Fruit fly (Drosophila melanogaster) whole organism, embryonic: ENCODE measurements around the gene CG33795.

ENCODE experiments used
- CG10209 ChIP-seq: fragments of 200-800 bp; sonication (Bioruptor generic); optimal IDR thresholded peaks from 3 replicates; lab custom pipeline; 2017; ENCODE audit warnings: missing biosample characterization, mild to moderate bottlenecking, missing genetic modification characterization, missing genetic modification reagents
- CG1024 ChIP-seq: fragments of 200-800 bp; sonication (Bioruptor generic); IDR thresholded peaks from 2 replicates; pipeline ENCODE4 v1.3.6; 2022; ENCODE audit warnings: missing biosample characterization, missing genetic modification characterization
- CG10274 ChIP-seq: fragments of 200-800 bp; sonication (Bioruptor generic); optimal IDR thresholded peaks from 3 replicates; lab custom pipeline; 2017; ENCODE audit warnings: missing biosample characterization, mild to moderate bottlenecking, missing genetic modification characterization
- CG10654 ChIP-seq: fragments of 200-800 bp; sonication (Bioruptor generic); optimal IDR thresholded peaks from 2 replicates; lab custom pipeline; 2016; ENCODE audit warnings: missing biosample characterization, missing genetic modification characterization
- CG12155 ChIP-seq: fragments of 200-800 bp; sonication (Bioruptor generic); optimal IDR thresholded peaks from 3 replicates; lab custom pipeline; 2016; ENCODE audit warnings: missing biosample characterization, missing genetic modification characterization
- CG17359 ChIP-seq: fragments of 200-800 bp; sonication (Bioruptor generic); optimal IDR thresholded peaks from 3 replicates; lab custom pipeline; 2018; ENCODE audit warnings: missing biosample characterization, mild to moderate bottlenecking, missing genetic modification characterization, moderate library complexity
- CG17361 ChIP-seq: fragments of 200-800 bp; sonication (Bioruptor generic); IDR thresholded peaks from 3 replicates; pipeline ENCODE4 v1.3.6; 2022; ENCODE audit warnings: missing biosample characterization, missing genetic modification characterization
- CG2199 ChIP-seq: fragments of 200-800 bp; sonication (Bioruptor generic); IDR thresholded peaks from 3 replicates; pipeline ENCODE4 v1.3.6; 2022; ENCODE audit warnings: missing biosample characterization, missing genetic modification characterization
- CG2889 ChIP-seq: fragments of 200-800 bp; sonication (Bioruptor generic); IDR thresholded peaks from 3 replicates; pipeline ENCODE4 v1.3.6; 2022; ENCODE audit warnings: missing biosample characterization, missing genetic modification characterization
- CG30431 ChIP-seq: fragments of 200-800 bp; sonication (Bioruptor generic); optimal IDR thresholded peaks from 2 replicates; lab custom pipeline; 2017; ENCODE audit warnings: missing biosample characterization, missing genetic modification characterization
- CG31388 ChIP-seq: fragments of 200-800 bp; sonication (Bioruptor generic); optimal IDR thresholded peaks from 2 replicates; lab custom pipeline; 2016; ENCODE audit warnings: missing biosample characterization, missing genetic modification characterization
- CG32532 ChIP-seq: fragments of 200-800 bp; sonication (Bioruptor generic); IDR thresholded peaks from 2 replicates; pipeline ENCODE4 v1.3.6; 2022; ENCODE audit warnings: missing biosample characterization, missing genetic modification characterization
- CG34422 ChIP-seq: fragments of 200-800 bp; sonication (Bioruptor generic); IDR thresholded peaks from 3 replicates; pipeline ENCODE4 v1.3.6; 2022; ENCODE audit warnings: missing biosample characterization, missing genetic modification characterization
- CG4282 ChIP-seq: fragments of 200-800 bp; sonication (Bioruptor generic); optimal IDR thresholded peaks from 2 replicates; lab custom pipeline; 2016; ENCODE audit warnings: missing biosample characterization, missing genetic modification characterization
- CG4404 ChIP-seq: fragments of 200-800 bp; sonication (Bioruptor generic); IDR thresholded peaks from 2 replicates; pipeline ENCODE4 v1.3.6; 2022; ENCODE audit warnings: missing biosample characterization, missing genetic modification characterization
- CG6765 ChIP-seq: fragments of 200-800 bp; sonication (Bioruptor generic); optimal IDR thresholded peaks from 3 replicates; lab custom pipeline; 2017; ENCODE audit warnings: missing biosample characterization, mild to moderate bottlenecking, missing genetic modification characterization
- CG7372 ChIP-seq: fragments of 200-800 bp; sonication (Bioruptor generic); IDR thresholded peaks from 2 replicates; pipeline ENCODE4 v1.3.6; 2022; ENCODE audit warnings: missing biosample characterization, missing genetic modification characterization
- CG7556 ChIP-seq: fragments of 200-800 bp; sonication (Bioruptor generic); optimal IDR thresholded peaks from 2 replicates; lab custom pipeline; 2017; ENCODE audit warnings: missing biosample characterization, mild to moderate bottlenecking, missing genetic modification characterization
- CG8478 ChIP-seq: fragments of >200 bp; optimal IDR thresholded peaks from 2 replicates; lab custom pipeline; 2018
- CG9215 ChIP-seq: fragments of 200-800 bp; sonication (Bioruptor generic); IDR thresholded peaks from 2 replicates; pipeline ENCODE4 v1.3.6; 2022; ENCODE audit warnings: missing biosample characterization, missing genetic modification characterization
- CG9876 ChIP-seq: fragments of 200-800 bp; sonication (Bioruptor generic); optimal IDR thresholded peaks from 2 replicates; lab custom pipeline; 2016; ENCODE audit warnings: missing biosample characterization, missing genetic modification characterization
- CG9932 ChIP-seq: fragments of 200-800 bp; sonication (Bioruptor generic); IDR thresholded peaks from 2 replicates; pipeline ENCODE4 v1.3.6; 2022; ENCODE audit warnings: missing biosample characterization, missing genetic modification characterization
- CHES-1-like ChIP-seq: fragments of 200-800 bp; sonication (Bioruptor generic); optimal IDR thresholded peaks from 2 replicates; lab custom pipeline; 2016; ENCODE audit warnings: missing biosample characterization, missing genetic modification characterization
- Dp ChIP-seq: fragments of 200-800 bp; sonication (Bioruptor generic); optimal IDR thresholded peaks from 2 replicates; lab custom pipeline; 2018; ENCODE audit warnings: missing biosample characterization, mild to moderate bottlenecking, missing genetic modification characterization, moderate library complexity
- Eip74EF ChIP-seq, 2 experiments: fragments of 200-800 bp in 1 of 2; fragments of >200 bp in 1 of 2; sonication (Bioruptor generic) in 1 of 2; optimal IDR thresholded peaks; 2 replicates each; lab custom pipeline; 2017 to 2019; ENCODE audit warnings: missing biosample characterization in 2 of 2, missing genetic modification characterization in 2 of 2, mild to moderate bottlenecking in 1 of 2, moderate library complexity in 1 of 2
- Fer2 ChIP-seq: fragments of 200-800 bp; sonication (Bioruptor generic); optimal IDR thresholded peaks from 2 replicates; lab custom pipeline; 2018; ENCODE audit warnings: missing biosample characterization, mild to moderate bottlenecking, missing genetic modification characterization, moderate library complexity
- Fer3 ChIP-seq: fragments of 200-800 bp; sonication (Bioruptor generic); optimal IDR thresholded peaks from 2 replicates; lab custom pipeline; 2018; ENCODE audit warnings: missing biosample characterization, mild to moderate bottlenecking, missing genetic modification characterization, moderate library complexity
- HLH4C ChIP-seq: fragments of 200-800 bp; sonication (Bioruptor generic); IDR thresholded peaks from 3 replicates; pipeline ENCODE4 v1.3.6; 2022; ENCODE audit warnings: missing biosample characterization, missing genetic modification characterization; ENCODE audit not compliant: partially characterized antibody
- Jarid2 ChIP-seq: fragments of 200-800 bp; sonication (Bioruptor generic); optimal IDR thresholded peaks from 3 replicates; lab custom pipeline; 2017; ENCODE audit warnings: mild to moderate bottlenecking, missing biosample characterization, missing genetic modification reagents, missing genetic modification characterization
- Lim3 ChIP-seq: fragments of 200-800 bp; sonication (Bioruptor generic); IDR thresholded peaks from 2 replicates; pipeline ENCODE4 v1.3.6; 2022; ENCODE audit warnings: missing biosample characterization, missing genetic modification characterization
- Max ChIP-seq: fragments of 200-800 bp; sonication (Bioruptor generic); optimal IDR thresholded peaks from 2 replicates; lab custom pipeline; 2016; ENCODE audit warnings: missing biosample characterization, mild to moderate bottlenecking, missing genetic modification characterization
- Pdp1 ChIP-seq, 2 experiments: fragments of 200-800 bp; sonication (Bioruptor generic); optimal IDR thresholded peaks; 3 replicates each; lab custom pipeline; 2016; ENCODE audit warnings: missing biosample characterization in 2 of 2, missing genetic modification characterization in 2 of 2, mild to moderate bottlenecking in 1 of 2, moderate library complexity in 1 of 2
- Side ChIP-seq: fragments of 200-800 bp; sonication (Bioruptor generic); optimal IDR thresholded peaks from 2 replicates; lab custom pipeline; 2016; ENCODE audit warnings: missing biosample characterization, missing genetic modification characterization
- Sry-δ ChIP-seq: fragments of 200-800 bp; sonication (Bioruptor generic); optimal IDR thresholded peaks from 2 replicates; lab custom pipeline; 2016; ENCODE audit warnings: missing biosample characterization, missing genetic modification characterization
- Ssrp ChIP-seq: fragments of 200-800 bp; sonication (Bioruptor generic); optimal IDR thresholded peaks from 2 replicates; lab custom pipeline; 2018; ENCODE audit warnings: missing biosample characterization, mild to moderate bottlenecking, missing genetic modification characterization, moderate library complexity
- bowl ChIP-seq: fragments of 200-800 bp; sonication (Bioruptor generic); IDR thresholded peaks from 2 replicates; pipeline ENCODE4 v1.3.6; 2022; ENCODE audit warnings: missing biosample characterization, missing genetic modification characterization
- disco-r ChIP-seq: fragments of 200-800 bp; sonication (Bioruptor generic); optimal IDR thresholded peaks from 2 replicates; lab custom pipeline; 2016; ENCODE audit warnings: missing biosample characterization, missing genetic modification characterization
- ewg ChIP-seq: fragments of 200-800 bp; sonication (Bioruptor generic); optimal IDR thresholded peaks from 3 replicates; lab custom pipeline; 2017; ENCODE audit warnings: mild to moderate bottlenecking, missing biosample characterization, missing genetic modification reagents, missing genetic modification characterization
- eyg ChIP-seq: fragments of 200-800 bp; sonication (Bioruptor generic); optimal IDR thresholded peaks from 3 replicates; lab custom pipeline; 2016; ENCODE audit warnings: missing biosample characterization, missing genetic modification characterization
- gfzf ChIP-seq: fragments of 200-800 bp; sonication (Bioruptor generic); optimal IDR thresholded peaks from 2 replicates; lab custom pipeline; 2016; ENCODE audit warnings: missing biosample characterization, mild to moderate bottlenecking, missing genetic modification characterization, moderate library complexity
- gsb-n ChIP-seq: fragments of 200-800 bp; sonication (Bioruptor generic); optimal IDR thresholded peaks from 3 replicates; lab custom pipeline; 2018; ENCODE audit warnings: missing biosample characterization, mild to moderate bottlenecking, missing genetic modification characterization
- h ChIP-seq: fragments of >200 bp; optimal IDR thresholded peaks from 2 replicates; lab custom pipeline; 2017
- her ChIP-seq: fragments of 200-800 bp; sonication (Bioruptor generic); optimal IDR thresholded peaks from 2 replicates; lab custom pipeline; 2016; ENCODE audit warnings: missing biosample characterization, missing genetic modification characterization
- lab ChIP-seq: fragments of 200-800 bp; sonication (Bioruptor generic); optimal IDR thresholded peaks from 3 replicates; lab custom pipeline; 2017; ENCODE audit warnings: missing biosample characterization, missing genetic modification characterization, mild to moderate bottlenecking, moderate library complexity, missing genetic modification reagents
- sc ChIP-seq, 3 experiments: fragments of >200 bp in 2 of 3; fragments of 200-800 bp in 1 of 3; sonication (Bioruptor generic) in 1 of 3; optimal IDR thresholded peaks; 2 replicates in 2 of 3; 3 replicates in 1 of 3; lab custom pipeline; 2017; ENCODE audit warnings: mild to moderate bottlenecking in 1 of 3, missing biosample characterization in 1 of 3, missing genetic modification characterization in 1 of 3, missing genetic modification reagents in 1 of 3
- sob ChIP-seq: fragments of 200-800 bp; sonication (Bioruptor generic); IDR thresholded peaks from 2 replicates; pipeline ENCODE4 v1.3.6; 2022; ENCODE audit warnings: missing biosample characterization, missing genetic modification characterization
- tgo ChIP-seq: fragments of 200-800 bp; sonication (Bioruptor generic); IDR thresholded peaks from 3 replicates; pipeline ENCODE4 v1.3.6; 2022; ENCODE audit warnings: missing biosample characterization, missing genetic modification characterization
- trem ChIP-seq: fragments of 200-800 bp; optimal IDR thresholded peaks from 3 replicates; lab custom pipeline; 2019; ENCODE audit warnings: missing biosample characterization, mild to moderate bottlenecking, missing genetic modification characterization, moderate library complexity
- twi ChIP-seq: fragments of 200-800 bp; optimal IDR thresholded peaks from 2 replicates; lab custom pipeline; 2019; ENCODE audit warnings: missing biosample characterization, mild to moderate bottlenecking, missing genetic modification characterization, moderate library complexity
- zfh2 ChIP-seq: fragments of 200-800 bp; sonication (Bioruptor generic); optimal IDR thresholded peaks from 2 replicates; lab custom pipeline; 2016; ENCODE audit warnings: missing biosample characterization, missing genetic modification characterization

The CG33795 gene

DNA sequence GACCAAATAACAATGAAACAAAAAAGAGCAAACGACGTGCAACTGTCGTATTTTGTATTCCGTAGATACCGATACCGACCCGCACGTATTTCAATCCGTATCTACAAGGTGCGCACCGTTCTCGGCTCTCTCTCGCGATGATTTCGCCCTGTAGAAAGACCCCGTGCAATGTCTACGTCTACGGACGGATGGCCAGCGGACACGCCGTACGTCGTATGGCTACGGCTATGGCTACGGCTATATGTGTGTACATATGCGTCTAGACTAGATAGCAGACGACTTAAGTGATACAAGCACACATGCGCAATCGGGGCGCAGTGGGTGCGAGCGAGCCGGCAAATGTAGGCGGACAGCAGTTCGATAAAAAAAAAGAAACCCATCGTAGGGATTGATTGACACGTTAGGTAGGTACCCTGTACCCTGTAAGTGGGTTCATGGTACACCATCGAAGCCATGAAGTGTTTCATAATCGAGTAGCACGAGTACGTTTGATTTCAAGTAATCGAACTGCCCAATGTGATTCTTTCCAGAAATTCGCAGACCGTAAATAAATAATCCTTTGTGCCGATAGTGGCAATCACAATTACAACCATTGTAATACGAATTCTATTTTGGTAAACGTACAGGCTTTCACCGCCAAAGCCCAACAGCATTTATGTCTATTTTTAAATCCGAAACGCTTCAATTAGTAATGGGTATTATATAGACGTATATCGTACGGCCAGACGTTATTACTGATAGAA lies 21.6 kb downstream of the CG33795 start (continued):
- peak; percentile 63 for TF ChIP-seq lab (GFP tag; lab: Kevin White, UChicago)
- no peak for TF ChIP-seq Eip74EF (GFP tag; optimal IDR thresholded peaks at IDR 0.05; lab: Kevin White, UChicago)
- TF ChIP-seq CG17359 (tag; lab: Kevin White, UChicago) = peak; percentile 13
- no peak for TF ChIP-seq CG12155 (GFP tag; lab: Kevin White, UChicago)
- peak; percentile 25 for TF ChIP-seq her (GFP tag; lab: Kevin White, UChicago)
- peak; percentile 37 for TF ChIP-seq CG32532 (GFP tag; lab: Robert Waterston, UW)
- no peak for TF ChIP-seq tgo (GFP tag; lab: Robert Waterston, UW)
- TF ChIP-seq CG2889 (GFP tag; lab: Robert Waterston, UW) = no peak
- TF ChIP-seq CG10654 (GFP tag; lab: Kevin White, UChicago) = no peak
- TF ChIP-seq zfh2 = no peak
- no peak for TF ChIP-seq CG4404 (GFP tag; lab: Robert Waterston, UW)
- no peak for TF ChIP-seq ewg (GFP tag; lab: Kevin White, UChicago)
- TF ChIP-seq gsb-n (tag; lab: Kevin White, UChicago) = no peak
- no peak for TF ChIP-seq CG17361 (GFP tag; lab: Robert Waterston, UW)
- no peak for TF ChIP-seq trem (tag; lab: Kevin White, UChicago)
- peak; percentile 10 for TF ChIP-seq disco-r
- peak; percentile 23 for TF ChIP-seq Side (GFP tag; lab: Kevin White, UChicago)
- peak; percentile 46 for TF ChIP-seq CHES-1-like (GFP tag; lab: Kevin White, UChicago)
- peak; percentile 52 for TF ChIP-seq CG7556
- TF ChIP-seq Pdp1 (GFP tag; optimal IDR thresholded peaks at IDR 0.05; lab: Kevin White, UChicago) = peak in 1 of 2 experiments; percentile 21
- no peak; the same call in 1 of the 2 replicates for TF ChIP-seq CG9932 (GFP tag; lab: Robert Waterston, UW)
- no peak for TF ChIP-seq bowl (GFP tag; lab: Robert Waterston, UW)
- no peak for TF ChIP-seq CG31388 (GFP tag; lab: Kevin White, UChicago)
- peak; percentile 38; the same call in 1 of the 2 replicates for TF ChIP-seq CG9215 (GFP tag; lab: Robert Waterston, UW)
- TF ChIP-seq h (lab: Kevin White, UChicago) = no peak
- no peak for TF ChIP-seq sob (GFP tag; lab: Robert Waterston, UW)
- no peak for TF ChIP-seq Dp (GFP tag; lab: Kevin White, UChicago)
- no peak for TF ChIP-seq CG4282 (GFP tag; lab: Kevin White, UChicago)
- TF ChIP-seq CG10209 (GFP tag; lab: Kevin White, UChicago) = peak; percentile 21
- no peak for TF ChIP-seq Max (GFP tag; lab: Kevin White, UChicago)
- TF ChIP-seq eyg = no peak
- no peak for TF ChIP-seq Fer2 (tag; lab: Kevin White, UChicago)
- TF ChIP-seq Ssrp (tag; lab: Kevin White, UChicago) = no peak
- no peak for TF ChIP-seq CG30431 (GFP tag; lab: Kevin White, UChicago)
- no peak for TF ChIP-seq CG8478
- no peak for TF ChIP-seq Lim3 (GFP tag; lab: Robert Waterston, UW)
- peak; percentile 16 for TF ChIP-seq CG10274
- TF ChIP-seq Sry-δ (GFP tag; lab: Kevin White, UChicago) = no peak
- no peak for TF ChIP-seq CG1024 (GFP tag; lab: Robert Waterston, UW)
- TF ChIP-seq twi (tag; lab: Kevin White, UChicago) = no peak
- TF ChIP-seq sc (optimal IDR thresholded peaks at IDR 0.05; lab: Kevin White, UChicago) = no peak
- TF ChIP-seq sc (GFP tag; optimal IDR thresholded peaks at IDR 0.05; lab: Kevin White, UChicago) = no peak
- peak; percentile 17 for TF ChIP-seq Fer3 (tag; lab: Kevin White, UChicago)
- TF ChIP-seq gfzf (GFP tag; lab: Kevin White, UChicago) = no peak
- no peak for TF ChIP-seq HLH4C (GFP tag; lab: Robert Waterston, UW)
- TF ChIP-seq CG34422 (GFP tag; lab: Robert Waterston, UW) = no peak
- no peak for TF ChIP-seq CG9876 (GFP tag; lab: Kevin White, UChicago)
- peak; percentile 68; the same call in 1 of the 3 replicates for TF ChIP-seq CG2199 (GFP tag; lab: Robert Waterston, UW)
- TF ChIP-seq CG6765 (GFP tag; lab: Kevin White, UChicago) = peak; percentile 21
- no peak for TF ChIP-seq Jarid2 (GFP tag; lab: Kevin White, UChicago)
- no peak for TF ChIP-seq CG7372
